Comparison of ENCODE assay signal across 4 fruit fly cellular contexts in the genomic region with DNA sequence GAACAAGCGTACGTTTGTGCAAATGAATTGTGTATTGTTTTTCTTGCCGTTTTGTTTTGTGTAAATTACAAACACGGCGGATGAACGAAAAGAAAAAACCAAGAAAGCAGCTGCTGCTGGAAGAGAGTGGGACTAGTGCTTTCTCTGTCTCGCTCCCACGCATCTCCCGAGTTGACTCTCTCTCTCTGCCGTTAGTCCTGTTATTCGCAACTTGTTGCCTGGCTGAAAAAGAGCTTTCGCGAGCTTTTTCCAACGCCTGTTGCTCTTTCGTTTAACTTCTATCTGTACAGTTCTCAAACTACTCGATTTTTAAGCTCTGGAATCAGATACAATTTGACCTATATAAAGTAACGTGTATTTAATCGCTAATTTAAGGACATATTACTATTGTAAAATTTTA.
TF ChIP-seq lines count a peak whose summit lies in the region.

No protein-coding gene starts in this region.

- no peak for TF ChIP-seq CTCF in whole organism, embryonic (GFP tag; optimal IDR thresholded peaks at IDR 0.05; lab: Kevin White, UChicago)

TF ChIP-seq in whole organism, adult, 20 proteins besides CTCF, POLR2A, EP300 and RAD21:
- no peak for TF ChIP-seq CG12768 (GFP tag; optimal IDR thresholded peaks at IDR 0.05; lab: Kevin White, UChicago)
- no peak for TF ChIP-seq Hr96 (GFP tag; optimal IDR thresholded peaks at IDR 0.05; lab: Kevin White, UChicago)
- peak; percentile 17 for TF ChIP-seq ovo (GFP tag; optimal IDR thresholded peaks at IDR 0.05; lab: Kevin White, UChicago)

TF ChIP-seq in whole organism, embryonic, 481 proteins besides CTCF, POLR2A, EP300 and RAD21:
- TF ChIP-seq Xrp1 (GFP tag; IDR thresholded peaks at IDR 0.05; lab: Robert Waterston, UW) (no peak), tio (GFP tag; optimal IDR thresholded peaks at IDR 0.05; lab: Kevin White, UChicago) (no peak), cwo (GFP tag; optimal IDR thresholded peaks at IDR 0.05; lab: Kevin White, UChicago) (no peak), D (optimal IDR thresholded peaks at IDR 0.05; lab: Kevin White, UChicago) (peak; percentile 80), D (GFP tag; optimal IDR thresholded peaks at IDR 0.05; lab: Kevin White, UChicago) (no peak), CG30431 (GFP tag; optimal IDR thresholded peaks at IDR 0.05; lab: Kevin White, UChicago) (no peak), CG9609 (GFP tag; optimal IDR thresholded peaks at IDR 0.05; lab: Kevin White, UChicago) (no peak), CG9215 (GFP tag; IDR thresholded peaks at IDR 0.05; lab: Robert Waterston, UW) (no peak), dpn (GFP tag; optimal IDR thresholded peaks at IDR 0.05; lab: Kevin White, UChicago) (no peak), scrt (GFP tag; optimal IDR thresholded peaks at IDR 0.05; lab: Kevin White, UChicago) (peak; percentile 100), ac (GFP tag; optimal IDR thresholded peaks at IDR 0.05; lab: Kevin White, UChicago) (peak; percentile 17), Trl (optimal IDR thresholded peaks at IDR 0.05; lab: Kevin White, UChicago) (peak; percentile 13 to 39), Trl (GFP tag; optimal IDR thresholded peaks at IDR 0.05; lab: Kevin White, UChicago) (no peak), CG11504 (tag; optimal IDR thresholded peaks at IDR 0.05; lab: Kevin White, UChicago) (peak; percentile 48)

TF ChIP-seq in whole organism, prepupa, 60 proteins besides CTCF, POLR2A, EP300 and RAD21:
- TF ChIP-seq Eip78C (GFP tag; lab: Kevin White, UChicago) (peak; percentile 42), CG16779 (tag; optimal IDR thresholded peaks at IDR 0.05; lab: Kevin White, UChicago) (no peak)

TF ChIP-seq in whole organism, pupa, 21 proteins besides CTCF, POLR2A, EP300 and RAD21:
- TF ChIP-seq CG4496 (GFP tag; IDR thresholded peaks at IDR 0.05; lab: Robert Waterston, UW) = no peak
- TF ChIP-seq CG8301 (tag; optimal IDR thresholded peaks at IDR 0.05; lab: Kevin White, UChicago) = no peak
- TF ChIP-seq gl (tag; optimal IDR thresholded peaks at IDR 0.05; lab: Kevin White, UChicago) = no peak
- 0 out of 2 replicates have a peak, but pooled peaks have one; percentile 2 for TF ChIP-seq Ets98B (GFP tag; IDR thresholded peaks at IDR 0.05; lab: Robert Waterston, UW)
- TF ChIP-seq Snoo (tag; optimal IDR thresholded peaks at IDR 0.05; lab: Kevin White, UChicago) = no peak
- peak; percentile 95 for TF ChIP-seq CG12605 (GFP tag; IDR thresholded peaks at IDR 0.05; lab: Robert Waterston, UW)
